Worm (Caenorhabditis elegans) whole organism, young adult: ENCODE measurements around the gene F52H3.11.

ENCODE experiments used
- akir-1 ChIP-seq: fragments of 200-800 bp; sonication (Bioruptor generic); optimal IDR thresholded peaks from 2 replicates; lab custom pipeline; 2018; ENCODE audit warnings: mild to moderate bottlenecking, missing genetic modification characterization, moderate library complexity, missing compliant biosample characterization
- ama-1 ChIP-seq, 3 experiments: fragments of 150-350 bp in 1 of 3; sonication (generic microtip) in 2 of 3; optimal IDR thresholded peaks; 2 replicates each; lab custom pipeline; 2014 to 2018; ENCODE audit warnings: missing biosample characterization in 2 of 3, missing genetic modification characterization in 2 of 3, missing genetic modification reagents in 2 of 3
- bed-2 ChIP-seq: fragments of 200-800 bp; sonication (Bioruptor generic); IDR thresholded peaks from 2 replicates; pipeline ENCODE4 v1.3.6; 2022; ENCODE audit warnings: missing genetic modification reagents, missing genetic modification characterization, missing compliant biosample characterization
- cebp-2 ChIP-seq: fragments of 200-800 bp; sonication (Bioruptor generic); IDR thresholded peaks from 2 replicates; pipeline ENCODE4 v1.3.6; 2022; ENCODE audit warnings: missing genetic modification characterization, missing compliant biosample characterization
- ceh-100 ChIP-seq: fragments of 200-800 bp; sonication (Bioruptor generic); IDR thresholded peaks from 2 replicates; pipeline ENCODE4 v1.3.6; 2022; ENCODE audit warnings: missing genetic modification reagents, missing genetic modification characterization, missing compliant biosample characterization
- ekl-4 ChIP-seq: fragments of 200-800 bp; sonication (Bioruptor generic); IDR thresholded peaks from 2 replicates; pipeline ENCODE4 v1.3.6; 2022; ENCODE audit warnings: missing genetic modification reagents, missing genetic modification characterization, missing compliant biosample characterization
- hlh-12 ChIP-seq: sonication (generic microtip); optimal IDR thresholded peaks from 2 replicates; lab custom pipeline; 2016; ENCODE audit warnings: missing genetic modification characterization, missing compliant biosample characterization
- mel-28 ChIP-seq: sonication (generic microtip); optimal IDR thresholded peaks from 2 replicates; lab custom pipeline; 2016; ENCODE audit warnings: borderline replicate concordance, mild to moderate bottlenecking, missing genetic modification characterization, missing compliant biosample characterization
- nfya-1 ChIP-seq: sonication (generic microtip); optimal IDR thresholded peaks from 2 replicates; lab custom pipeline; 2017; ENCODE audit warnings: antibody characterized with exemption, missing compliant biosample characterization, missing genetic modification characterization, borderline replicate concordance; ENCODE audit not compliant: insufficient read depth
- snpc-1.3 ChIP-seq: sonication (generic microtip); optimal IDR thresholded peaks from 2 replicates; lab custom pipeline; 2017; ENCODE audit warnings: missing genetic modification characterization, mild to moderate bottlenecking, missing compliant biosample characterization, antibody characterized with exemption, moderate library complexity, missing genotype, missing genetic modification reagents; ENCODE audit not compliant: insufficient read depth

ce11 chrII:10060508-10060907, 15.5 kb upstream of the F52H3.11 start, which contains the start of gene stg-1:
- TF ChIP-seq ama-1 (optimal IDR thresholded peaks at IDR 0.05; lab: Kevin White, UChicago) (no peak), ama-1 (GFP tag; optimal IDR thresholded peaks at IDR 0.05; lab: Kevin White, UChicago) (no peak), hlh-12 (no peak), nfya-1 (tag; lab: Kevin White, UChicago) (no peak), cebp-2 (GFP tag; lab: Robert Waterston, UW) (no peak), mel-28 (tag; lab: Kevin White, UChicago) (no peak), snpc-1.3 (tag; lab: Kevin White, UChicago) (no peak), bed-2 (GFP tag; lab: Robert Waterston, UW) (no peak), akir-1 (no peak), ceh-100 (GFP tag; lab: Robert Waterston, UW) (no peak), ekl-4 (GFP tag; lab: Robert Waterston, UW) (no peak)
